Fruit fly (Drosophila melanogaster) whole organism: ENCODE measurements around the gene CG5342.

Source experiments
- CG8478 ChIP-seq: fragments of >200 bp; optimal IDR thresholded peaks from 2 replicates; lab custom pipeline; 2018; ENCODE audit warnings: inconsistent platforms
- Dll ChIP-seq: fragments of >200 bp; optimal IDR thresholded peaks from 2 replicates; lab custom pipeline; 2017
- EcR ChIP-seq, 2 experiments: fragments of >200 bp; optimal IDR thresholded peaks; 2 replicates each; lab custom pipeline; 2017; ENCODE audit warnings: missing biosample characterization in 2 of 2, missing genetic modification characterization in 2 of 2, missing genetic modification reagents in 2 of 2
- pan ChIP-seq: fragments of >200 bp; optimal IDR thresholded peaks from 2 replicates; lab custom pipeline; 2017
- psq ChIP-seq: fragments of >200 bp; optimal IDR thresholded peaks from 2 replicates; lab custom pipeline; 2017
- usp ChIP-seq: fragments of >200 bp; optimal IDR thresholded peaks from 2 replicates; lab custom pipeline; 2017; ENCODE audit warnings: missing biosample characterization, missing genetic modification characterization, mixed read lengths

CG5342 gene

dm6 chr3R:11604654-11605436 is 26.2 kb downstream of the CG5342 start:
- TF ChIP-seq Dll (lab: Kevin White, UChicago): peak; percentile 96
- no peak for TF ChIP-seq EcR (GFP tag; optimal IDR thresholded peaks at IDR 0.05; lab: Kevin White, UChicago)

- no peak for TF ChIP-seq pan (lab: Kevin White, UChicago)
- TF ChIP-seq Dll (lab: Kevin White, UChicago): no peak
- no peak for TF ChIP-seq usp (GFP tag; lab: Kevin White, UChicago)
- no peak for TF ChIP-seq CG8478 (lab: Kevin White, UChicago)
- TF ChIP-seq EcR (GFP tag; optimal IDR thresholded peaks at IDR 0.05; lab: Kevin White, UChicago): no peak
- no peak for TF ChIP-seq psq (lab: Kevin White, UChicago)
Observed at dm6 chr3R:11606679-11607078, 28.1 kb downstream of the CG5342 start.

- TF ChIP-seq pan (lab: Kevin White, UChicago) (no peak), EcR (GFP tag; optimal IDR thresholded peaks at IDR 0.05; lab: Kevin White, UChicago) (no peak), usp (GFP tag; lab: Kevin White, UChicago) (no peak), psq (lab: Kevin White, UChicago) (no peak), Dll (lab: Kevin White, UChicago) (no peak), CG8478 (lab: Kevin White, UChicago) (no peak)
Observed at dm6 chr3R:11612467-11612866, 33.8 kb downstream of the CG5342 start.

dm6 chr3R:11613252-11614036 is 34.8 kb downstream of the CG5342 start:
- TF ChIP-seq EcR (GFP tag; optimal IDR thresholded peaks at IDR 0.05; lab: Kevin White, UChicago) (no peak), pan (lab: Kevin White, UChicago) (peak; percentile 40)

dm6 chr3R:11614107-11614506 is 35.5 kb downstream of the CG5342 start:
- no peak for TF ChIP-seq pan (lab: Kevin White, UChicago)
- TF ChIP-seq EcR (GFP tag; optimal IDR thresholded peaks at IDR 0.05; lab: Kevin White, UChicago): peak in 1 of 2 experiments; percentile 65

- no peak for TF ChIP-seq psq (lab: Kevin White, UChicago)
- no peak for TF ChIP-seq usp (GFP tag; lab: Kevin White, UChicago)
- no peak for TF ChIP-seq pan (lab: Kevin White, UChicago)
- TF ChIP-seq Dll (lab: Kevin White, UChicago): no peak
- no peak for TF ChIP-seq CG8478 (lab: Kevin White, UChicago)
- TF ChIP-seq EcR (GFP tag; optimal IDR thresholded peaks at IDR 0.05; lab: Kevin White, UChicago): no peak
Observed at dm6 chr3R:11614507-11614906, 35.9 kb downstream of the CG5342 start.

- TF ChIP-seq EcR (GFP tag; optimal IDR thresholded peaks at IDR 0.05; lab: Kevin White, UChicago): no peak
- TF ChIP-seq usp (GFP tag; lab: Kevin White, UChicago): no peak
- TF ChIP-seq Dll (lab: Kevin White, UChicago): no peak
- no peak for TF ChIP-seq psq (lab: Kevin White, UChicago)
- TF ChIP-seq pan (lab: Kevin White, UChicago): no peak
- no peak for TF ChIP-seq CG8478 (lab: Kevin White, UChicago)
Observed at dm6 chr3R:11615415-11616104, 36.9 kb downstream of the CG5342 start.

dm6 chr3R:11616219-11616618 is 37.6 kb downstream of the CG5342 start:
- no peak for TF ChIP-seq Dll (lab: Kevin White, UChicago)

dm6 chr3R:11617363-11617762 is 38.7 kb downstream of the CG5342 start:
- TF ChIP-seq EcR (GFP tag; optimal IDR thresholded peaks at IDR 0.05; lab: Kevin White, UChicago) (no peak), psq (lab: Kevin White, UChicago) (no peak), pan (lab: Kevin White, UChicago) (no peak), Dll (lab: Kevin White, UChicago) (no peak), usp (GFP tag; lab: Kevin White, UChicago) (no peak), CG8478 (lab: Kevin White, UChicago) (no peak)

- TF ChIP-seq pan (lab: Kevin White, UChicago) (no peak), CG8478 (lab: Kevin White, UChicago) (no peak), usp (GFP tag; lab: Kevin White, UChicago) (no peak), EcR (GFP tag; optimal IDR thresholded peaks at IDR 0.05; lab: Kevin White, UChicago) (peak in 1 of 2 experiments; percentile 70)
Observed at dm6 chr3R:11617849-11618248, 39.2 kb downstream of the CG5342 start.

dm6 chr3R:11618879-11619278 is 40.3 kb downstream of the CG5342 start:
- TF ChIP-seq pan (lab: Kevin White, UChicago) (no peak), EcR (GFP tag; optimal IDR thresholded peaks at IDR 0.05; lab: Kevin White, UChicago) (no peak), usp (GFP tag; lab: Kevin White, UChicago) (no peak), Dll (lab: Kevin White, UChicago) (no peak), CG8478 (lab: Kevin White, UChicago) (no peak), psq (lab: Kevin White, UChicago) (no peak)
